Worm (Caenorhabditis elegans): Measurements from ENCODE around the gene clec-7.
A peak's percentile ranks its signal among the peaks of the same experiment; 100 is the strongest.
"Not testable (repeated sequence)": the region's sequence is repeated elsewhere in the genome, so short reads cannot be mapped to it uniquely, and the experiment has no call there.

The clec-7 gene

DNA sequence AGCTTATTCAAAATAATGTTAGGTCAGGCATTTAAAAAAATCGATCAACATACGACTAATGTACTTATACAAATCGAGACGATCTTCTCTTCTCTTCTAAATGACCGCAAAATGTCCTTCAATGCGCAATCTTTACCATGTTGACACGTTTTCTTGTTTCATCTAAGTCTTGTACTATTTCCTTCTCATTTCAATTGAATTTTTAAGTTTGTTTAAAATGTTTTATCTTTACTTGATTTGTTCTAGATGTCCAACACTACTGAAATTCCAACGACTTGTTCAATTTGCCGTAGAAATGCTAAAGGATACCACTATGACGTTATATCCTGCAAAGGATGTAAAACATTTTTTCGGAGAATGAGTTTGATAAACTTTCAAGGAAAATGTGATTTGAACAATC is 13.8 kb downstream of the clec-7 start, which contains the start of the genes nhr-263 and nhr-148:
TSS of gene nhr-263 (minus strand) at position 101 of the 400 bp plus-strand sequence.
TSS of gene nhr-148 (plus strand) at position 215 of the 400 bp plus-strand sequence.
- TF ChIP-seq nhr-23 (tag; optimal IDR thresholded peaks at IDR 0.05) (no peak), ceh-16 (tag; optimal IDR thresholded peaks at IDR 0.05) (no peak), nhr-25 (tag; optimal IDR thresholded peaks at IDR 0.05) (peak; percentile 43)

DNA sequence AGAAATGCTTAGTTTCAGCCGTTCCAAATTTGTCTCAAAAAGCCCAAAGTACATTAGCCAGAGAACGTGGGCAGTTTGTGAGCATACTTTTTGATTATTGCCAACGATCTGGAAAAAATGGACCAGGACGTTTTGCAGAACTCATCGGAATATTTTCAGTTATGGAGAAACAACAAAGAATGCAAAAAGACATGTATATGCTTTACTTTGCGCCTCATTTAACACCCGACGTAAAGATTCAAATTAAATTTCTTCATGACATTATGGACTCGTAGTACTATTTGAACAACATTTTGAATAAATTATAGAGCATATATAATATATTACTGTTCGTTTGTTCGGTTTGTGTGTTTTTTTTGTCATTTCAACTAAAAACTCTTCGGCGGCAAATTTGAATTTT is 15.3 kb downstream of the clec-7 start, which contains the start of gene srh-244:
TSS of gene srh-244 (plus strand) at position 301 of the 400 bp plus-strand sequence.
- no peak for TF ChIP-seq R02D3.7 (tag; optimal IDR thresholded peaks at IDR 0.05)
- no peak for TF ChIP-seq mdl-1 (tag; optimal IDR thresholded peaks at IDR 0.05)
- TF ChIP-seq sea-2 (GFP tag; optimal IDR thresholded peaks at IDR 0.05) = no peak
- TF ChIP-seq elt-1 (tag; optimal IDR thresholded peaks at IDR 0.05) = no peak
- no peak for TF ChIP-seq nhr-11 (tag; optimal IDR thresholded peaks at IDR 0.05)
- no peak for TF ChIP-seq unc-39 (tag; optimal IDR thresholded peaks at IDR 0.05)
- no peak for TF ChIP-seq nhr-43 (tag; optimal IDR thresholded peaks at IDR 0.05; ENCODE audit: poor library complexity, severe bottlenecking)
- TF ChIP-seq pha-4 (tag; optimal IDR thresholded peaks at IDR 0.05) = no peak
- TF ChIP-seq ceh-9 (tag; optimal IDR thresholded peaks at IDR 0.05) = no peak
- TF ChIP-seq fkh-10 (GFP tag; optimal IDR thresholded peaks at IDR 0.05) = no peak
- no peak for TF ChIP-seq nhr-12 (tag; optimal IDR thresholded peaks at IDR 0.05)
- no peak for TF ChIP-seq fkh-2 (tag; optimal IDR thresholded peaks at IDR 0.05)
- TF ChIP-seq unc-62 (GFP tag; optimal IDR thresholded peaks at IDR 0.05) = no peak

- TF ChIP-seq nhr-76, fos-1, zag-1 (tag; optimal IDR thresholded peaks at IDR 0.05): not testable (repeated sequence)
These were observed 17.3 kb downstream of the clec-7 start, which contains the start of gene nhr-147 for ce11 chrV:7345494-7345893. nhr-147 (plus strand) TSS chrV:7345794.

DNA sequence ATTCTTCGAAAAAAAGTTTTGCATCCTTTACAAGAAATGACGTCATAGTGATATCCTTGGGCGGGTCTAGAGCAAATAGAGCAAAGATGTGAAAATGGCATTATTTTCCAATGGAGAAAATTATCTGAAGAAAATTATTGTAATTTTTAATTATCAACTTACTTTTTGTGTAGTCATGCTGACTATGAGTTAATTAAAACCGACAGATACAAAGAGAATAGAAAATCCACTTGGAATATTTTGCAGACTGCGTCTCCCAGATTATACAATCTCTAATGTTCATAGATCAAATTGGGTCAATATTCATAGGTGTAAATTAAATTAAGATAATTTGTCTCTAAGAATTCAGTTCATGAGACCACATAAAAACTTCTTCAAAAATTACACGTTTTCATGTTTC is 21.3 kb downstream of the clec-7 start, which contains the start of gene nhr-149:
TSS of gene nhr-149 (minus strand) at position 101 of the 400 bp plus-strand sequence.
- TF ChIP-seq ama-1 (optimal IDR thresholded peaks at IDR 0.05) (no peak), nhr-23 (tag; optimal IDR thresholded peaks at IDR 0.05) (no peak), elt-1 (tag; optimal IDR thresholded peaks at IDR 0.05) (no peak), pqm-1 (tag; optimal IDR thresholded peaks at IDR 0.05) (no peak), fkh-10 (GFP tag; optimal IDR thresholded peaks at IDR 0.05) (no peak), lin-39 (tag; optimal IDR thresholded peaks at IDR 0.05) (no peak), ZK546.5 (tag; optimal IDR thresholded peaks at IDR 0.05) (no peak), ceh-9 (tag; optimal IDR thresholded peaks at IDR 0.05) (no peak), egl-5 (tag; optimal IDR thresholded peaks at IDR 0.05) (no peak), nhr-11 (tag; optimal IDR thresholded peaks at IDR 0.05) (no peak), aly-2 (tag; optimal IDR thresholded peaks at IDR 0.05) (no peak), lsy-12 (tag; optimal IDR thresholded peaks at IDR 0.05) (no peak), nhr-28 (tag; optimal IDR thresholded peaks at IDR 0.05) (no peak), unc-39 (tag; optimal IDR thresholded peaks at IDR 0.05) (no peak), nhr-43 (tag; optimal IDR thresholded peaks at IDR 0.05; ENCODE audit: poor library complexity, severe bottlenecking) (no peak), snpc-4 (tag; optimal IDR thresholded peaks at IDR 0.05) (no peak), skn-1 (tag; optimal IDR thresholded peaks at IDR 0.05) (no peak), R02D3.7 (tag; optimal IDR thresholded peaks at IDR 0.05) (no peak), elt-2 (tag; optimal IDR thresholded peaks at IDR 0.05) (no peak)

- TF ChIP-seq nhr-76 (tag; optimal IDR thresholded peaks at IDR 0.05) (no peak), ceh-16 (tag; optimal IDR thresholded peaks at IDR 0.05) (no peak), nhr-43 (tag; optimal IDR thresholded peaks at IDR 0.05; ENCODE audit: poor library complexity, severe bottlenecking) (no peak), elt-2 (tag; optimal IDR thresholded peaks at IDR 0.05) (no peak), lsy-12 (tag; optimal IDR thresholded peaks at IDR 0.05) (no peak), sea-2 (GFP tag; optimal IDR thresholded peaks at IDR 0.05) (no peak), R02D3.7 (tag; optimal IDR thresholded peaks at IDR 0.05) (no peak), elt-3 (tag; optimal IDR thresholded peaks at IDR 0.05) (no peak), aly-2 (tag; optimal IDR thresholded peaks at IDR 0.05) (no peak)
These were observed 24.2 kb downstream of the clec-7 start, which contains the start of the genes srh-231 and srh-275 for ce11 chrV:7352186-7353053. srh-231 (minus strand) TSS chrV:7352236. srh-275 (plus strand) TSS chrV:7353003.
